Worm (Caenorhabditis elegans) whole organism, mixed stage, embryonic: ENCODE measurements around the gene dkc-1.

Experiments used
- M03D4.4 ChIP-seq: sonication (generic microtip); optimal IDR thresholded peaks from 2 replicates; lab custom pipeline; 2017; ENCODE audit warnings: mild to moderate bottlenecking, missing genetic modification characterization, missing compliant biosample characterization
- bed-3 ChIP-seq: fragments of 200-800 bp; sonication (Bioruptor generic); optimal IDR thresholded peaks from 3 replicates; lab custom pipeline; 2018; ENCODE audit warnings: mild to moderate bottlenecking, missing genetic modification characterization, moderate library complexity, missing compliant biosample characterization
- blmp-1 ChIP-seq: fragments of 150-350 bp; optimal IDR thresholded peaks from 2 replicates; lab custom pipeline; 2014; ENCODE audit warnings: missing biosample characterization, missing genetic modification characterization
- ceh-39 ChIP-seq: fragments of 150-350 bp; optimal IDR thresholded peaks from 2 replicates; lab custom pipeline; 2014; ENCODE audit warnings: missing biosample characterization, missing genetic modification characterization
- ceh-43 ChIP-seq: fragments of 200-800 bp; sonication (Bioruptor generic); optimal IDR thresholded peaks from 2 replicates; lab custom pipeline; 2018; ENCODE audit warnings: mild to moderate bottlenecking, missing genetic modification characterization, moderate library complexity, missing compliant biosample characterization
- ceh-83 ChIP-seq: fragments of 200-800 bp; sonication (Bioruptor generic); optimal IDR thresholded peaks from 2 replicates; lab custom pipeline; 2018; ENCODE audit warnings: mild to moderate bottlenecking, missing genetic modification characterization, missing compliant biosample characterization
- ces-1 ChIP-seq: fragments of 150-350 bp; optimal IDR thresholded peaks from 2 replicates; lab custom pipeline; 2014; ENCODE audit warnings: missing biosample characterization, missing genetic modification reagents, missing genetic modification characterization
- cnd-1 ChIP-seq: fragments of 200-800 bp; sonication (Bioruptor generic); optimal IDR thresholded peaks from 2 replicates; lab custom pipeline; 2018; ENCODE audit warnings: mild to moderate bottlenecking, missing genetic modification characterization, missing compliant biosample characterization
- drap-1 ChIP-seq: fragments of 200-800 bp; sonication (Bioruptor generic); optimal IDR thresholded peaks from 3 replicates; lab custom pipeline; 2018; ENCODE audit warnings: mild to moderate bottlenecking, missing genetic modification characterization, missing compliant biosample characterization
- elt-1 ChIP-seq: sonication (generic microtip); optimal IDR thresholded peaks from 2 replicates; lab custom pipeline; 2017; ENCODE audit warnings: missing genetic modification characterization, mild to moderate bottlenecking, missing compliant biosample characterization, antibody characterized with exemption, moderate library complexity, borderline replicate concordance; ENCODE audit not compliant: insufficient read depth
- elt-3 ChIP-seq: fragments of 150-350 bp; optimal IDR thresholded peaks from 2 replicates; lab custom pipeline; 2014; ENCODE audit warnings: missing biosample characterization, missing genetic modification characterization
- flh-1 ChIP-seq: fragments of 200-800 bp; sonication (Bioruptor generic); optimal IDR thresholded peaks from 2 replicates; lab custom pipeline; 2018; ENCODE audit warnings: mild to moderate bottlenecking, missing genetic modification characterization, moderate library complexity, missing compliant biosample characterization
- ham-2 ChIP-seq: fragments of 200-800 bp; sonication (Bioruptor generic); optimal IDR thresholded peaks from 2 replicates; lab custom pipeline; 2018; ENCODE audit warnings: mild to moderate bottlenecking, missing genetic modification characterization, missing compliant biosample characterization
- hlh-1 ChIP-seq: fragments of 150-350 bp; optimal IDR thresholded peaks from 2 replicates; lab custom pipeline; 2014; ENCODE audit warnings: missing biosample characterization, missing genetic modification reagents, missing genetic modification characterization
- lin-13 ChIP-seq: fragments of 150-350 bp; optimal IDR thresholded peaks from 2 replicates; lab custom pipeline; 2014; ENCODE audit warnings: missing biosample characterization, missing genetic modification characterization
- lin-32 ChIP-seq: fragments of 200-800 bp; sonication (Bioruptor generic); optimal IDR thresholded peaks from 2 replicates; lab custom pipeline; 2018; ENCODE audit warnings: mild to moderate bottlenecking, missing genetic modification characterization, missing compliant biosample characterization
- lsy-2 ChIP-seq: fragments of 150-350 bp; optimal IDR thresholded peaks from 2 replicates; lab custom pipeline; 2014; ENCODE audit warnings: missing biosample characterization, missing genetic modification characterization
- mab-5 ChIP-seq: fragments of 150-350 bp; optimal IDR thresholded peaks from 2 replicates; lab custom pipeline; 2014; ENCODE audit warnings: missing biosample characterization, missing genetic modification characterization
- mep-1 ChIP-seq: fragments of 150-350 bp; optimal IDR thresholded peaks from 2 replicates; lab custom pipeline; 2017; ENCODE audit warnings: missing biosample characterization, missing genetic modification reagents, missing genetic modification characterization, inconsistent platforms
- mls-2 ChIP-seq: sonication (generic microtip); optimal IDR thresholded peaks from 2 replicates; lab custom pipeline; 2016; ENCODE audit warnings: mild to moderate bottlenecking, missing genetic modification characterization, moderate library complexity, missing compliant biosample characterization
- nhr-12 ChIP-seq: fragments of 150-350 bp; optimal IDR thresholded peaks from 2 replicates; lab custom pipeline; 2014; ENCODE audit warnings: missing biosample characterization, missing genetic modification characterization
- nhr-2 ChIP-seq: fragments of 150-350 bp; optimal IDR thresholded peaks from 2 replicates; lab custom pipeline; 2014; ENCODE audit warnings: missing biosample characterization, missing genetic modification characterization
- nhr-237 ChIP-seq: fragments of 150-350 bp; optimal IDR thresholded peaks from 2 replicates; lab custom pipeline; 2014; ENCODE audit warnings: missing biosample characterization, missing genetic modification characterization
- nhr-28 ChIP-seq: fragments of 150-350 bp; optimal IDR thresholded peaks from 2 replicates; lab custom pipeline; 2014; ENCODE audit warnings: missing biosample characterization, missing genetic modification characterization
- nhr-76 ChIP-seq: sonication (generic microtip); optimal IDR thresholded peaks from 2 replicates; lab custom pipeline; 2017; ENCODE audit warnings: missing biosample characterization, missing genetic modification characterization
- pha-4 ChIP-seq: fragments of 150-350 bp; optimal IDR thresholded peaks from 2 replicates; lab custom pipeline; 2018; ENCODE audit warnings: missing biosample characterization, missing genetic modification reagents, missing genetic modification characterization
- sem-2 ChIP-seq: fragments of 200-800 bp; sonication (Bioruptor generic); optimal IDR thresholded peaks from 2 replicates; lab custom pipeline; 2018; ENCODE audit warnings: mild to moderate bottlenecking, missing genetic modification characterization, missing compliant biosample characterization
- snpc-4 ChIP-seq: fragments of 150-350 bp; optimal IDR thresholded peaks from 2 replicates; lab custom pipeline; 2014; ENCODE audit warnings: missing biosample characterization, missing genetic modification characterization
- sptf-1 ChIP-seq: sonication (generic microtip); optimal IDR thresholded peaks from 2 replicates; lab custom pipeline; 2017; ENCODE audit warnings: mild to moderate bottlenecking, missing genetic modification characterization, moderate library complexity, missing compliant biosample characterization
- tbx-8 ChIP-seq: fragments of 200-800 bp; sonication (Bioruptor generic); optimal IDR thresholded peaks from 2 replicates; lab custom pipeline; 2018; ENCODE audit warnings: mild to moderate bottlenecking, missing genetic modification characterization, moderate library complexity, missing compliant biosample characterization
- unc-120 ChIP-seq: sonication (generic microtip); optimal IDR thresholded peaks from 2 replicates; lab custom pipeline; 2017; ENCODE audit warnings: missing genetic modification characterization, missing compliant biosample characterization; ENCODE audit not compliant: poor library complexity, severe bottlenecking
- unc-39 ChIP-seq: fragments of 150-350 bp; optimal IDR thresholded peaks from 2 replicates; lab custom pipeline; 2014; ENCODE audit warnings: missing biosample characterization, missing genetic modification characterization
- unc-62 ChIP-seq: fragments of 150-350 bp; optimal IDR thresholded peaks from 2 replicates; lab custom pipeline; 2014; ENCODE audit warnings: missing biosample characterization, missing genetic modification reagents, missing genetic modification characterization
- zip-8 ChIP-seq: fragments of 150-350 bp; optimal IDR thresholded peaks from 2 replicates; lab custom pipeline; 2014; ENCODE audit warnings: missing biosample characterization, missing genetic modification characterization
- ztf-11 ChIP-seq: fragments of 150-350 bp; optimal IDR thresholded peaks from 2 replicates; lab custom pipeline; 2014; ENCODE audit warnings: missing biosample characterization, missing genetic modification characterization

dkc-1 gene

DNA sequence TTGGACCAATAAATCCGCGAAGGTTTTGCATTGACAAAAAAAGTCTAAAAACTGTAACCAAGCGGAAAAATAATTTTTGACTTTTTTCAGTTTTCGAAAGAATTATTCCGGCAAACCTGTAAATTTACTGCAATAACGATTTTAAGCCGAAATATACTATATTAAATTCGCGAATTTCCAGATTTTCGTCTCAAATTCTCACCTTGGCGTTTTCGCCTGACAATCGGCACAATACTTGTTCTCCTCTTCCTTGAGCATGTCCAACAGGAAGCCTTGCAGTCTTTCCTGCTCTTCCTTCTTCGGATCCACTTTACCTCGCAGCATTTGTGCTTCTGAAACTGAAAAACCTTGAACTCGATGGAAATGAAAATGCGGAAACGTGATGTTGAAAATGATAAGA is 8.8 kb upstream of the dkc-1 start, which contains the start of gene smap-1:
Gene smap-1, minus strand, starts transcription at position 338 of the 400 bp plus-strand sequence.
- TF ChIP-seq ham-2 = no peak
- TF ChIP-seq mls-2 (tag; lab: Kevin White, UChicago) = no peak
- no peak for TF ChIP-seq nhr-12 (tag; lab: Kevin White, UChicago)
- TF ChIP-seq nhr-76 (tag; lab: Kevin White, UChicago) = no peak
- no peak for TF ChIP-seq lin-13
- TF ChIP-seq lsy-2 (tag; lab: Kevin White, UChicago) = no peak
- TF ChIP-seq lin-32 = no peak
- no peak for TF ChIP-seq pha-4 (tag; lab: Kevin White, UChicago)
- no peak for TF ChIP-seq nhr-237
- TF ChIP-seq mab-5 (tag; lab: Kevin White, UChicago) = no peak
- TF ChIP-seq unc-62 = no peak
- TF ChIP-seq sptf-1 (tag; lab: Kevin White, UChicago) = no peak
- TF ChIP-seq flh-1 (GFP tag; lab: Kevin White, UChicago) = no peak
- TF ChIP-seq snpc-4 (tag; lab: Kevin White, UChicago) = no peak
- TF ChIP-seq ceh-83 (GFP tag; lab: Kevin White, UChicago) = no peak
- no peak for TF ChIP-seq nhr-2
- no peak for TF ChIP-seq sem-2 (GFP tag; lab: Kevin White, UChicago)
- no peak for TF ChIP-seq blmp-1

DNA sequence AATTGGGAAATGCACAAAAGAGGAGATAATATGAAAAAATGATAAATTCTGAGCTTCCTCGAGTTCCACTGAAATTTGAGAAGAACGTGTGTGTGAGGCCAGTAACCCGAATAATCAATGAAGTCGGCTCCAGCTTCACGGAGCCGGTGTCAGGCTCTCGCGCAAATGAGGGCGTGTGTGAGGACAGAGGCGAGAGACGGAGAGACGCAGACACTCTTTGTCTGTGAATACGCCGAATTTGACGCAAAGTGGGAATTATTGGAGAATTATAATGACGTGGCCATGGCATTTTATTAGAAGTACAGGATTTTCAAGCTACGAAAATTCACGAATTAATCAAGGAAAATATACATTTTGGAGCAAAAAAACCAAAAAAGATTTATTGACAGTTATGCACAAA is 8.3 kb upstream of the dkc-1 start:
- no peak for TF ChIP-seq lin-13
- TF ChIP-seq snpc-4 (tag; lab: Kevin White, UChicago) = no peak
- no peak for TF ChIP-seq blmp-1
- no peak for TF ChIP-seq nhr-76 (tag; lab: Kevin White, UChicago)
- no peak for TF ChIP-seq ztf-11 (tag; lab: Kevin White, UChicago)
- no peak for TF ChIP-seq ceh-39 (tag; lab: Kevin White, UChicago)
- no peak for TF ChIP-seq nhr-2
- no peak for TF ChIP-seq pha-4 (tag; lab: Kevin White, UChicago)
- no peak for TF ChIP-seq unc-39 (tag; lab: Kevin White, UChicago)
- no peak for TF ChIP-seq zip-8 (tag; lab: Kevin White, UChicago)
- TF ChIP-seq elt-3 (tag; lab: Kevin White, UChicago) = no peak
- TF ChIP-seq elt-1 (tag; lab: Kevin White, UChicago) = no peak
- no peak for TF ChIP-seq nhr-12 (tag; lab: Kevin White, UChicago)
- TF ChIP-seq unc-62 = no peak
- TF ChIP-seq ham-2 = peak; percentile 22
- no peak for TF ChIP-seq drap-1 (GFP tag; lab: Kevin White, UChicago)
- TF ChIP-seq flh-1 (GFP tag; lab: Kevin White, UChicago) = no peak
- no peak for TF ChIP-seq M03D4.4 (tag; lab: Kevin White, UChicago)
- peak; percentile 52 for TF ChIP-seq ces-1 (GFP tag; lab: Kevin White, UChicago)
- TF ChIP-seq nhr-28 (tag; lab: Kevin White, UChicago) = no peak
- TF ChIP-seq ceh-83 (GFP tag; lab: Kevin White, UChicago) = no peak
- TF ChIP-seq hlh-1 (tag; lab: Kevin White, UChicago) = no peak
- peak; percentile 6 for TF ChIP-seq mls-2 (tag; lab: Kevin White, UChicago)
- TF ChIP-seq mep-1 (tag; lab: Kevin White, UChicago) = peak; percentile 11
- no peak for TF ChIP-seq sem-2 (GFP tag; lab: Kevin White, UChicago)
- TF ChIP-seq lin-32 = no peak
- no peak for TF ChIP-seq lsy-2 (tag; lab: Kevin White, UChicago)
- peak; percentile 74 for TF ChIP-seq unc-120 (tag; lab: Kevin White, UChicago)
- no peak for TF ChIP-seq tbx-8 (GFP tag; lab: Kevin White, UChicago)
- TF ChIP-seq nhr-237 = peak; percentile 40
- TF ChIP-seq bed-3 = no peak
- no peak for TF ChIP-seq mab-5 (tag; lab: Kevin White, UChicago)
- TF ChIP-seq ceh-43 = no peak
- peak; percentile 26 for TF ChIP-seq sptf-1 (tag; lab: Kevin White, UChicago)
- TF ChIP-seq cnd-1 (tag; lab: Kevin White, UChicago) = no peak

- TF ChIP-seq cnd-1 (tag; lab: Kevin White, UChicago) (no peak), ces-1 (GFP tag; lab: Kevin White, UChicago) (no peak), snpc-4 (tag; lab: Kevin White, UChicago) (no peak), nhr-28 (tag; lab: Kevin White, UChicago) (no peak), bed-3 (no peak), unc-120 (tag; lab: Kevin White, UChicago) (no peak), sptf-1 (tag; lab: Kevin White, UChicago) (no peak), lin-13 (no peak), blmp-1 (no peak), ceh-83 (GFP tag; lab: Kevin White, UChicago) (no peak), drap-1 (GFP tag; lab: Kevin White, UChicago) (no peak), M03D4.4 (tag; lab: Kevin White, UChicago) (no peak)
These were observed 7.7 kb upstream of the dkc-1 start, which contains the start of gene K01G5.8 for ce11 chrIII:10740518-10740917. K01G5.8 (minus strand) TSS chrIII:10740772.
